Worm (Caenorhabditis elegans) whole organism, L3 larva: Measurements from ENCODE around the gene nspc-16.

Source experiments
- ZK546.5 ChIP-seq: sonication (generic microtip); optimal IDR thresholded peaks from 2 replicates; lab custom pipeline; 2017; ENCODE audit warnings: missing biosample characterization, missing genetic modification characterization
- ama-1 ChIP-seq: fragments of 150-350 bp; optimal IDR thresholded peaks from 2 replicates; lab custom pipeline; 2018
- elt-1 ChIP-seq: fragments of 150-350 bp; optimal IDR thresholded peaks from 2 replicates; lab custom pipeline; 2014; ENCODE audit warnings: missing biosample characterization, missing genetic modification characterization
- jun-1 ChIP-seq: fragments of 150-350 bp; optimal IDR thresholded peaks from 2 replicates; lab custom pipeline; 2014; ENCODE audit warnings: missing biosample characterization, missing genetic modification reagents, missing genetic modification characterization
- nhr-11 ChIP-seq: fragments of 150-350 bp; optimal IDR thresholded peaks from 2 replicates; lab custom pipeline; 2014; ENCODE audit warnings: missing biosample characterization, missing genetic modification characterization
- nhr-23 ChIP-seq: fragments of 150-350 bp; optimal IDR thresholded peaks from 2 replicates; lab custom pipeline; 2014; ENCODE audit warnings: missing biosample characterization, missing genetic modification reagents, missing genetic modification characterization
- nhr-28 ChIP-seq: fragments of 150-350 bp; optimal IDR thresholded peaks from 2 replicates; lab custom pipeline; 2014; ENCODE audit warnings: missing biosample characterization, missing genetic modification characterization
- pqm-1 ChIP-seq: fragments of 150-350 bp; optimal IDR thresholded peaks from 2 replicates; lab custom pipeline; 2017; ENCODE audit warnings: missing biosample characterization, missing genetic modification characterization, inconsistent platforms
- skn-1 ChIP-seq: fragments of 150-350 bp; optimal IDR thresholded peaks from 2 replicates; lab custom pipeline; 2014; ENCODE audit warnings: missing biosample characterization, missing genetic modification characterization
- tbx-2 ChIP-seq: sonication (generic microtip); optimal IDR thresholded peaks from 2 replicates; lab custom pipeline; 2016; ENCODE audit warnings: mild to moderate bottlenecking, missing genetic modification characterization, missing compliant biosample characterization
- unc-62 ChIP-seq: fragments of 150-350 bp; sonication (generic microtip); optimal IDR thresholded peaks from 4 replicates; lab custom pipeline; 2014; ENCODE audit warnings: missing biosample characterization, missing genetic modification reagents, missing genetic modification characterization
- ztf-11 ChIP-seq: fragments of 150-350 bp; optimal IDR thresholded peaks from 2 replicates; lab custom pipeline; 2014; ENCODE audit warnings: missing biosample characterization, missing genetic modification characterization

- no peak for TF ChIP-seq jun-1 (tag; lab: Kevin White, UChicago)
- no peak for TF ChIP-seq ZK546.5 (tag; lab: Kevin White, UChicago)
- no peak for TF ChIP-seq unc-62
- no peak for TF ChIP-seq elt-1 (tag; lab: Kevin White, UChicago)
- TF ChIP-seq nhr-28: no peak
- no peak for TF ChIP-seq nhr-11 (tag; lab: Kevin White, UChicago)
- no peak for TF ChIP-seq pqm-1 (tag; lab: Kevin White, UChicago)
- no peak for TF ChIP-seq nhr-23
- TF ChIP-seq ama-1 (lab: Kevin White, UChicago): no peak
- TF ChIP-seq tbx-2 (tag; lab: Kevin White, UChicago): no peak
- TF ChIP-seq ztf-11: no peak
- no peak for TF ChIP-seq skn-1 (tag; lab: Kevin White, UChicago)
These were observed 2.9 kb upstream of the nspc-16 start, which contains the start of gene D1025.1 for ce11 chrX:14520463-14520862.
